Worm (Caenorhabditis elegans) whole organism, midembryonic: ENCODE results near the gene rpy-1.

Experiments
- T22C8.4 ChIP-seq: fragments of 200-800 bp; sonication (Bioruptor generic); IDR thresholded peaks from 2 replicates; pipeline ENCODE4 v1.3.6; 2022; ENCODE audit warnings: missing genetic modification characterization, missing compliant biosample characterization
- cog-1 ChIP-seq: sonication (generic microtip); optimal IDR thresholded peaks from 2 replicates; lab custom pipeline; 2016; ENCODE audit warnings: missing genetic modification characterization, missing compliant biosample characterization
- flt-1 ChIP-seq: fragments of 200-800 bp; sonication (Bioruptor generic); IDR thresholded peaks from 2 replicates; pipeline ENCODE4 v1.3.6; 2022; ENCODE audit warnings: missing genetic modification characterization, missing compliant biosample characterization

ce11 chrII:6682918-6683317, 22.5 kb downstream of the rpy-1 start:
- no peak for TF ChIP-seq cog-1 (tag; lab: Kevin White, UChicago)
- no peak for TF ChIP-seq flt-1 (GFP tag; lab: Robert Waterston, UW)
- no peak for TF ChIP-seq T22C8.4 (GFP tag; lab: Robert Waterston, UW)
